Fruit fly (Drosophila melanogaster) whole organism, prepupa: Measurements from ENCODE around the gene ddbt.

Experiments
- Blimp-1 ChIP-seq: fragments of 200-800 bp; sonication (Bioruptor generic); optimal IDR thresholded peaks from 3 replicates; lab custom pipeline; 2017; ENCODE audit warnings: missing biosample characterization, missing genetic modification characterization, mild to moderate bottlenecking, moderate library complexity, missing genetic modification reagents
- CG10669 ChIP-seq: fragments of 200-800 bp; sonication (Bioruptor generic); optimal IDR thresholded peaks from 3 replicates; lab custom pipeline; 2018; ENCODE audit warnings: missing biosample characterization, mild to moderate bottlenecking, missing genetic modification characterization, moderate library complexity
- CG11294 ChIP-seq: fragments of 200-800 bp; sonication (Bioruptor generic); IDR thresholded peaks from 2 replicates; pipeline ENCODE4 v1.3.6; 2022; ENCODE audit warnings: missing biosample characterization, missing genetic modification characterization
- CG11762 ChIP-seq: fragments of 200-800 bp; sonication (Bioruptor generic); optimal IDR thresholded peaks from 3 replicates; lab custom pipeline; 2016; ENCODE audit warnings: missing biosample characterization, missing genetic modification characterization; ENCODE audit not compliant: insufficient read depth
- CG15336 ChIP-seq: fragments of 200-800 bp; sonication (Bioruptor generic); IDR thresholded peaks from 2 replicates; pipeline ENCODE4 v1.3.6; 2022; ENCODE audit warnings: missing biosample characterization, missing genetic modification characterization
- CG1621 ChIP-seq: fragments of 200-800 bp; sonication (Bioruptor generic); optimal IDR thresholded peaks from 3 replicates; lab custom pipeline; 2018; ENCODE audit warnings: missing biosample characterization, mild to moderate bottlenecking, missing genetic modification characterization
- CG16779 ChIP-seq: fragments of 200-800 bp; sonication (Bioruptor generic); optimal IDR thresholded peaks from 3 replicates; lab custom pipeline; 2017; ENCODE audit warnings: missing biosample characterization, mild to moderate bottlenecking, missing genetic modification characterization
- CG3032 ChIP-seq: fragments of 200-800 bp; optimal IDR thresholded peaks from 2 replicates; lab custom pipeline; 2019; ENCODE audit warnings: missing biosample characterization, mild to moderate bottlenecking, missing genetic modification characterization, moderate library complexity
- CG32006 ChIP-seq: fragments of 200-800 bp; sonication (Bioruptor generic); optimal IDR thresholded peaks from 3 replicates; lab custom pipeline; 2017; ENCODE audit warnings: missing biosample characterization, mild to moderate bottlenecking, missing genetic modification characterization
- CG34406 ChIP-seq: fragments of 200-800 bp; sonication (Bioruptor generic); optimal IDR thresholded peaks from 3 replicates; lab custom pipeline; 2016; ENCODE audit warnings: missing biosample characterization, missing genetic modification characterization
- CG3919 ChIP-seq: fragments of 200-800 bp; sonication (Bioruptor generic); optimal IDR thresholded peaks from 3 replicates; lab custom pipeline; 2016; ENCODE audit warnings: missing biosample characterization, missing genetic modification characterization
- CG4318 ChIP-seq: fragments of 200-800 bp; sonication (Bioruptor generic); optimal IDR thresholded peaks from 3 replicates; lab custom pipeline; 2017; ENCODE audit warnings: missing biosample characterization, mild to moderate bottlenecking, missing genetic modification characterization
- CG8119 ChIP-seq: fragments of 200-800 bp; sonication (Bioruptor generic); IDR thresholded peaks from 3 replicates; pipeline ENCODE4 v1.3.6; 2022; ENCODE audit warnings: missing biosample characterization, missing genetic modification characterization
- CG8319 ChIP-seq: fragments of 200-800 bp; sonication (Bioruptor generic); optimal IDR thresholded peaks from 3 replicates; lab custom pipeline; 2016; ENCODE audit warnings: missing biosample characterization, missing genetic modification characterization
- CG8632 ChIP-seq: fragments of 200-800 bp; sonication (Bioruptor generic); optimal IDR thresholded peaks from 3 replicates; lab custom pipeline; 2016; ENCODE audit warnings: missing biosample characterization, missing genetic modification characterization
- CG9139 ChIP-seq: fragments of 200-800 bp; sonication (Bioruptor generic); optimal IDR thresholded peaks from 3 replicates; lab custom pipeline; 2017; ENCODE audit warnings: missing biosample characterization, mild to moderate bottlenecking, missing genetic modification characterization
- Eip75B ChIP-seq: fragments of 200-800 bp; sonication (Bioruptor generic); optimal IDR thresholded peaks from 3 replicates; lab custom pipeline; 2016; ENCODE audit warnings: missing biosample characterization, missing genetic modification characterization
- Eip78C ChIP-seq: fragments of 200-800 bp; sonication (Bioruptor generic); peaks from one replicate; lab custom pipeline; 2016; ENCODE audit warnings: missing biosample characterization, missing genetic modification characterization
- Eip93F ChIP-seq: fragments of 200-800 bp; sonication (Bioruptor generic); optimal IDR thresholded peaks from 2 replicates; lab custom pipeline; 2016; ENCODE audit warnings: missing biosample characterization, mild to moderate bottlenecking, missing genetic modification characterization
- Ets96B ChIP-seq: fragments of 200-800 bp; optimal IDR thresholded peaks from 2 replicates; lab custom pipeline; 2019; ENCODE audit warnings: missing biosample characterization, mild to moderate bottlenecking, missing genetic modification characterization, moderate library complexity
- Gug ChIP-seq: fragments of 200-800 bp; sonication (Bioruptor generic); IDR thresholded peaks from 2 replicates; pipeline ENCODE4 v1.3.6; 2022; ENCODE audit warnings: missing biosample characterization, missing genetic modification characterization
- Hr38 ChIP-seq: sonication (Bioruptor generic); optimal IDR thresholded peaks from 2 replicates; lab custom pipeline; 2016; ENCODE audit warnings: missing biosample characterization, missing genetic modification characterization
- Hr39 ChIP-seq: fragments of 200-800 bp; sonication (Bioruptor generic); optimal IDR thresholded peaks from 2 replicates; lab custom pipeline; 2016; ENCODE audit warnings: missing biosample characterization, missing genetic modification characterization
- Hr4 ChIP-seq: fragments of 200-800 bp; sonication (Bioruptor generic); optimal IDR thresholded peaks from 3 replicates; lab custom pipeline; 2016; ENCODE audit warnings: missing biosample characterization, missing genetic modification characterization
- Lpt ChIP-seq: fragments of 200-800 bp; sonication (Bioruptor generic); optimal IDR thresholded peaks from 3 replicates; lab custom pipeline; 2016; ENCODE audit warnings: missing biosample characterization, missing genetic modification characterization
- OdsH ChIP-seq: fragments of 200-800 bp; sonication (Bioruptor generic); optimal IDR thresholded peaks from 3 replicates; lab custom pipeline; 2016; ENCODE audit warnings: missing biosample characterization, missing genetic modification characterization
- Smox ChIP-seq: fragments of 200-800 bp; sonication (Bioruptor generic); optimal IDR thresholded peaks from 3 replicates; lab custom pipeline; 2016; ENCODE audit warnings: missing biosample characterization, missing genetic modification characterization
- Sox102F ChIP-seq: fragments of 200-800 bp; sonication (Bioruptor generic); optimal IDR thresholded peaks from 2 replicates; lab custom pipeline; 2016; ENCODE audit warnings: missing biosample characterization, mild to moderate bottlenecking, missing genetic modification characterization
- Sox14 ChIP-seq: fragments of 200-800 bp; sonication (Bioruptor generic); optimal IDR thresholded peaks from 3 replicates; lab custom pipeline; 2016; ENCODE audit warnings: missing biosample characterization, missing genetic modification characterization
- Sox15 ChIP-seq: fragments of 200-800 bp; sonication (Bioruptor generic); optimal IDR thresholded peaks from 3 replicates; lab custom pipeline; 2016; ENCODE audit warnings: missing biosample characterization, missing genetic modification characterization
- acj6 ChIP-seq: fragments of 200-800 bp; sonication (Bioruptor generic); optimal IDR thresholded peaks from 3 replicates; lab custom pipeline; 2016; ENCODE audit warnings: missing biosample characterization, missing genetic modification characterization
- dac ChIP-seq: fragments of 200-800 bp; sonication (Bioruptor generic); optimal IDR thresholded peaks from 2 replicates; lab custom pipeline; 2017; ENCODE audit warnings: missing biosample characterization, mild to moderate bottlenecking, missing genetic modification characterization
- esn ChIP-seq: fragments of 200-800 bp; sonication (Bioruptor generic); optimal IDR thresholded peaks from 2 replicates; lab custom pipeline; 2016; ENCODE audit warnings: missing biosample characterization, mild to moderate bottlenecking, missing genetic modification characterization, moderate library complexity
- fd59A ChIP-seq: fragments of 200-800 bp; sonication (Bioruptor generic); optimal IDR thresholded peaks from 2 replicates; lab custom pipeline; 2017; ENCODE audit warnings: missing biosample characterization, mild to moderate bottlenecking, missing genetic modification characterization, missing genetic modification reagents
- fd85E ChIP-seq: fragments of 200-800 bp; sonication (Bioruptor generic); optimal IDR thresholded peaks from 3 replicates; lab custom pipeline; 2016; ENCODE audit warnings: missing biosample characterization, missing genetic modification characterization
- lz ChIP-seq: fragments of 200-800 bp; sonication (Bioruptor generic); optimal IDR thresholded peaks from 3 replicates; lab custom pipeline; 2016; ENCODE audit warnings: missing biosample characterization, missing genetic modification characterization
- pdm3 ChIP-seq: fragments of 200-800 bp; sonication (Bioruptor generic); optimal IDR thresholded peaks from 3 replicates; lab custom pipeline; 2016; ENCODE audit warnings: missing biosample characterization, missing genetic modification characterization
- spab ChIP-seq: fragments of 200-800 bp; sonication (Bioruptor generic); optimal IDR thresholded peaks from 2 replicates; lab custom pipeline; 2017; ENCODE audit warnings: missing biosample characterization, mild to moderate bottlenecking, missing genetic modification characterization, missing genetic modification reagents
- topi ChIP-seq: fragments of 200-800 bp; sonication (Bioruptor generic); optimal IDR thresholded peaks from 3 replicates; lab custom pipeline; 2016; ENCODE audit warnings: missing biosample characterization, missing genetic modification characterization

Gene ddbt

dm6 chr3L:320798-321197, 3.9 kb downstream of the ddbt start:
- TF ChIP-seq fd59A (GFP tag; lab: Kevin White, UChicago) (no peak), Gug (GFP tag; lab: Robert Waterston, UW) (no peak), CG8632 (GFP tag; lab: Kevin White, UChicago) (no peak), OdsH (GFP tag; lab: Kevin White, UChicago) (no peak), Eip75B (GFP tag; lab: Kevin White, UChicago) (no peak), Sox14 (GFP tag; lab: Kevin White, UChicago) (no peak), esn (GFP tag; lab: Kevin White, UChicago) (no peak), acj6 (GFP tag; lab: Kevin White, UChicago) (no peak), CG11294 (GFP tag; lab: Robert Waterston, UW) (no peak), CG4318 (no peak)

dm6 chr3L:321495-321894, 4.6 kb downstream of the ddbt start:
- no peak for TF ChIP-seq topi (GFP tag; lab: Kevin White, UChicago)
- TF ChIP-seq CG3919 (GFP tag; lab: Kevin White, UChicago) = no peak
- no peak for TF ChIP-seq spab (GFP tag; lab: Kevin White, UChicago)
- TF ChIP-seq dac (GFP tag; lab: Kevin White, UChicago) = no peak
- no peak for TF ChIP-seq CG9139 (GFP tag; lab: Kevin White, UChicago)
- TF ChIP-seq Smox (GFP tag; lab: Kevin White, UChicago) = no peak

dm6 chr3L:324486-324885, 7.6 kb downstream of the ddbt start, which contains the start of gene CG32344:
TSS of gene CG32344 (minus strand) at chr3L:324720.
- TF ChIP-seq CG1621 (no peak), CG8119 (GFP tag; lab: Robert Waterston, UW) (no peak), CG3032 (tag; lab: Kevin White, UChicago) (peak; percentile 7), Hr4 (GFP tag; lab: Kevin White, UChicago) (no peak), CG11762 (GFP tag; lab: Kevin White, UChicago) (no peak), Eip75B (GFP tag; lab: Kevin White, UChicago) (no peak), Sox102F (no peak), Eip78C (GFP tag; lab: Kevin White, UChicago) (peak; percentile 60), Lpt (GFP tag; lab: Kevin White, UChicago) (no peak), Eip93F (no peak), CG15336 (GFP tag; lab: Robert Waterston, UW) (no peak), fd85E (GFP tag; lab: Kevin White, UChicago) (no peak), Sox15 (GFP tag; lab: Kevin White, UChicago) (no peak), CG10669 (GFP tag; lab: Kevin White, UChicago) (no peak)

dm6 chr3L:327833-328232, 10.9 kb downstream of the ddbt start, which contains the start of the genes Atac3 and Ptpmeg:
TSS of gene Atac3 (minus strand) at chr3L:327992.
TSS of gene Ptpmeg (plus strand) at chr3L:328097.
- TF ChIP-seq CG8319 (no peak), Blimp-1 (GFP tag; lab: Kevin White, UChicago) (no peak), Ets96B (tag; lab: Kevin White, UChicago) (no peak), CG34406 (GFP tag; lab: Kevin White, UChicago) (no peak), CG3919 (GFP tag; lab: Kevin White, UChicago) (no peak), lz (no peak), pdm3 (GFP tag; lab: Kevin White, UChicago) (no peak), CG16779 (tag; lab: Kevin White, UChicago) (no peak), Hr39 (no peak), Gug (GFP tag; lab: Robert Waterston, UW) (no peak), CG10669 (GFP tag; lab: Kevin White, UChicago) (no peak), CG11762 (GFP tag; lab: Kevin White, UChicago) (no peak), dac (GFP tag; lab: Kevin White, UChicago) (no peak), CG3032 (tag; lab: Kevin White, UChicago) (no peak), CG32006 (GFP tag; lab: Kevin White, UChicago) (no peak), Hr38 (GFP tag; lab: Kevin White, UChicago) (no peak), CG15336 (GFP tag; lab: Robert Waterston, UW) (no peak), fd85E (GFP tag; lab: Kevin White, UChicago) (no peak)
- TF ChIP-seq, all 60 proteins: peak for 0
